Fruit fly (Drosophila melanogaster): ENCODE results near the gene Sema1a.

Sema1a gene

DNA sequence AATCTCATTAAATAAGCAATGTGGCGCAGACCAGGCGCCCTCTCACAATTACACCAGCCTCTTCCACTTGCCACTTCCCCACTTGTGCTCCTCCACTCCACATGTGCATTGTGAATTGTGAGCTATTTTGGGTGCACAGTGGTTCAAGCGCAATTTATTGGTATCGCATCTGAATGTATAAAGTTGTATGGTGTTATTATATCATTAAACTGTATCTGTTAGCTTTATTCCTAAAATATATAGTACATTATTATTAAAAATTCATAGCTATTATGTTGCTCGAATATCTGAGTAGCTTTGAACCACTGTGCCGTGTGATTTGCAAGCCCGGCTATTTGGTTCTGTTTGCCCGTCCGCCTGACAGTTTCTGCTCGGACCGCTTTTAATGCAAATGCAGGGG lies 33.0 kb downstream of the Sema1a start (continued):
- TF ChIP-seq CG11723 (GFP tag; optimal IDR thresholded peaks at IDR 0.05): peak; percentile 75
- peak; percentile 59 for TF ChIP-seq CG7745 (tag; optimal IDR thresholded peaks at IDR 0.05)
- TF ChIP-seq CG2889 (GFP tag; IDR thresholded peaks at IDR 0.05): peak; percentile 68; the same call in 2 of the 3 replicates
- TF ChIP-seq CG13424 (tag; optimal IDR thresholded peaks at IDR 0.05): peak; percentile 87
- TF ChIP-seq ttk (GFP tag; IDR thresholded peaks at IDR 0.05): peak; percentile 87
- TF ChIP-seq ara (GFP tag; IDR thresholded peaks at IDR 0.05): peak; percentile 95
- peak; percentile 27 for TF ChIP-seq jumu (GFP tag; optimal IDR thresholded peaks at IDR 0.05)
- TF ChIP-seq Optix (GFP tag; IDR thresholded peaks at IDR 0.05): peak; percentile 81; the same call in 2 of the 3 replicates
- peak; percentile 75 for TF ChIP-seq CG11696 (GFP tag; IDR thresholded peaks at IDR 0.05)
- TF ChIP-seq lola (GFP tag; optimal IDR thresholded peaks at IDR 0.05): peak in 1 of 3 experiments; percentile 87
- TF ChIP-seq CG32532 (GFP tag; IDR thresholded peaks at IDR 0.05): peak; percentile 66
- TF ChIP-seq grn (GFP tag; optimal IDR thresholded peaks at IDR 0.05): no peak
- peak; percentile 71 for TF ChIP-seq CG4360 (GFP tag; IDR thresholded peaks at IDR 0.05)
- TF ChIP-seq lilli (GFP tag; optimal IDR thresholded peaks at IDR 0.05): peak; percentile 64
- peak; percentile 63; the same call in 1 of the 2 replicates for TF ChIP-seq E2f2 (GFP tag; IDR thresholded peaks at IDR 0.05)
- TF ChIP-seq CG17186 (GFP tag; optimal IDR thresholded peaks at IDR 0.05): peak; percentile 62
- TF ChIP-seq hth (optimal IDR thresholded peaks at IDR 0.05): no peak
- peak; percentile 85 for TF ChIP-seq Asciz (GFP tag; optimal IDR thresholded peaks at IDR 0.05)
- no peak for TF ChIP-seq CG3163 (GFP tag; optimal IDR thresholded peaks at IDR 0.05)
- TF ChIP-seq CG6689 (GFP tag; IDR thresholded peaks at IDR 0.05): peak; percentile 93
- TF ChIP-seq sug (tag; optimal IDR thresholded peaks at IDR 0.05): peak; percentile 25
- peak; percentile 35 for TF ChIP-seq CG4328 (GFP tag; optimal IDR thresholded peaks at IDR 0.05)
- 0 out of 2 replicates have a peak, but pooled peaks have one; percentile 22 for TF ChIP-seq NFAT (GFP tag; IDR thresholded peaks at IDR 0.05)
- no peak for TF ChIP-seq CG9609 (GFP tag; optimal IDR thresholded peaks at IDR 0.05)
- peak; percentile 86 for TF ChIP-seq CG8924 (tag; optimal IDR thresholded peaks at IDR 0.05)
- peak; percentile 51; the same call in 1 of the 3 replicates for TF ChIP-seq CG14860 (GFP tag; IDR thresholded peaks at IDR 0.05; ENCODE audit: partially characterized antibody)
- TF ChIP-seq cas (GFP tag; IDR thresholded peaks at IDR 0.05): 0 out of 2 replicates have a peak, but pooled peaks have one; percentile 52
- no peak for TF ChIP-seq gro (GFP tag; optimal IDR thresholded peaks at IDR 0.05)
- TF ChIP-seq Hmx (GFP tag; optimal IDR thresholded peaks at IDR 0.05): no peak
- TF ChIP-seq Taf1 (GFP tag; IDR thresholded peaks at IDR 0.05): peak; percentile 34; the same call in 1 of the 2 replicates
- no peak for TF ChIP-seq hb (GFP tag; IDR thresholded peaks at IDR 0.05; ENCODE audit: partially characterized antibody)
- peak; percentile 35 for TF ChIP-seq CG12769 (tag; optimal IDR thresholded peaks at IDR 0.05)
- no peak for TF ChIP-seq unc-4 (GFP tag; IDR thresholded peaks at IDR 0.05; ENCODE audit: partially characterized antibody)
- no peak for TF ChIP-seq Bgb (GFP tag; IDR thresholded peaks at IDR 0.05; ENCODE audit: partially characterized antibody)
- peak; percentile 48; the same call in 1 of the 2 replicates for TF ChIP-seq sna (GFP tag; IDR thresholded peaks at IDR 0.05; ENCODE audit: partially characterized antibody)
- peak; percentile 38 for TF ChIP-seq CTCF (GFP tag; optimal IDR thresholded peaks at IDR 0.05)
- TF ChIP-seq CHES-1-like (GFP tag; optimal IDR thresholded peaks at IDR 0.05): no peak
- TF ChIP-seq Dref (GFP tag; IDR thresholded peaks at IDR 0.05): no peak
- peak; percentile 87 for TF ChIP-seq tin (GFP tag; optimal IDR thresholded peaks at IDR 0.05)
- no peak for TF ChIP-seq eyg (GFP tag; optimal IDR thresholded peaks at IDR 0.05)
- peak; percentile 88 for TF ChIP-seq CG15601 (tag; optimal IDR thresholded peaks at IDR 0.05)
- peak; percentile 83 for TF ChIP-seq dimm (GFP tag; IDR thresholded peaks at IDR 0.05)
- no peak for TF ChIP-seq ERR (GFP tag; optimal IDR thresholded peaks at IDR 0.05)
- no peak for TF ChIP-seq CG1792 (GFP tag; optimal IDR thresholded peaks at IDR 0.05)
- TF ChIP-seq Dbx (GFP tag; IDR thresholded peaks at IDR 0.05): no peak
- TF ChIP-seq CG31365 (tag; optimal IDR thresholded peaks at IDR 0.05): peak; percentile 54
- no peak for TF ChIP-seq da (GFP tag; optimal IDR thresholded peaks at IDR 0.05)
- peak; percentile 83 for TF ChIP-seq CG12219 (GFP tag; optimal IDR thresholded peaks at IDR 0.05)
- no peak for TF ChIP-seq sima (GFP tag; optimal IDR thresholded peaks at IDR 0.05)
- peak; percentile 58 for TF ChIP-seq CG15011 (GFP tag; optimal IDR thresholded peaks at IDR 0.05)
- no peak for TF ChIP-seq CG1832 (GFP tag; optimal IDR thresholded peaks at IDR 0.05)
- peak; percentile 72 for TF ChIP-seq kah (GFP tag; optimal IDR thresholded peaks at IDR 0.05)

Measured in whole organism, embryonic.